Fruit fly (Drosophila melanogaster) Kc167 (cell line): ENCODE results near the gene spict.

Experiments used
- Sin3A ChIP-seq: fragments of >200 bp; optimal IDR thresholded peaks from 2 replicates; lab custom pipeline; 2018; ENCODE audit warnings: missing external identifiers
- insv ChIP-seq: fragments of >200 bp; optimal IDR thresholded peaks from 3 replicates; lab custom pipeline; 2018; ENCODE audit warnings: missing external identifiers

- no peak for TF ChIP-seq insv
- TF ChIP-seq Sin3A (lab: Kevin White, UChicago) = no peak
These were observed 34.9 kb upstream of the spict start, which contains the start of gene Nepl7 for dm6 chr2L:12669614-12670013.
